Fruit fly (Drosophila melanogaster): ENCODE data around the gene His2Av.

His2Av gene

dm6 chr3R:26862848-26863448, 3.8 kb upstream of the His2Av start, which contains the start of the genes Lerp and IntS12 (continued):
- TF ChIP-seq CG14050 (GFP tag; IDR thresholded peaks at IDR 0.05): no peak
- peak; percentile 36 for TF ChIP-seq nmo (GFP tag; optimal IDR thresholded peaks at IDR 0.05)
- TF ChIP-seq sug (tag; optimal IDR thresholded peaks at IDR 0.05): peak; percentile 12

dm6 chr3R:26867457-26868044, 822 bp downstream of the His2Av start:
- TF ChIP-seq HLH4C (GFP tag; IDR thresholded peaks at IDR 0.05; ENCODE audit: partially characterized antibody) (no peak), Dp (GFP tag; optimal IDR thresholded peaks at IDR 0.05) (peak; percentile 71), Side (GFP tag; optimal IDR thresholded peaks at IDR 0.05) (peak; percentile 30), maf-S (GFP tag; optimal IDR thresholded peaks at IDR 0.05) (no peak), Drgx (GFP tag; IDR thresholded peaks at IDR 0.05) (0 out of 2 replicates have a peak, but pooled peaks have one; percentile 9), HHEX (GFP tag; optimal IDR thresholded peaks at IDR 0.05) (peak; percentile 36), wdn (GFP tag; IDR thresholded peaks at IDR 0.05) (no peak), Atf6 (GFP tag; IDR thresholded peaks at IDR 0.05) (0 out of 2 replicates have a peak, but pooled peaks have one; percentile 35), CG7372 (GFP tag; IDR thresholded peaks at IDR 0.05) (no peak), ci (GFP tag; IDR thresholded peaks at IDR 0.05) (peak; percentile 49; the same call in 1 of the 3 replicates), CG11504 (tag; optimal IDR thresholded peaks at IDR 0.05) (no peak), HmgZ (tag; optimal IDR thresholded peaks at IDR 0.05) (no peak), CG17829 (tag; optimal IDR thresholded peaks at IDR 0.05) (peak; percentile 16), CG5953 (GFP tag; IDR thresholded peaks at IDR 0.05) (peak; percentile 42; the same call in 1 of the 2 replicates), Xbp1 (GFP tag; optimal IDR thresholded peaks at IDR 0.05) (no peak), stc (GFP tag; IDR thresholded peaks at IDR 0.05) (peak; percentile 46; the same call in 1 of the 2 replicates), E2f2 (GFP tag; IDR thresholded peaks at IDR 0.05) (peak; percentile 61), caup (GFP tag; optimal IDR thresholded peaks at IDR 0.05; ENCODE audit: severe bottlenecking) (no peak), CG4707 (GFP tag; optimal IDR thresholded peaks at IDR 0.05) (no peak), seq (GFP tag; IDR thresholded peaks at IDR 0.05) (peak; percentile 37; the same call in 1 of the 2 replicates), Mes4 (GFP tag; optimal IDR thresholded peaks at IDR 0.05) (peak; percentile 23), CG6813 (GFP tag; optimal IDR thresholded peaks at IDR 0.05) (no peak), CG10366 (GFP tag; IDR thresholded peaks at IDR 0.05) (peak; percentile 79), CG12744 (GFP tag; optimal IDR thresholded peaks at IDR 0.05) (no peak), Asciz (GFP tag; optimal IDR thresholded peaks at IDR 0.05) (no peak), Med (GFP tag) (peak; percentile 87), CG4820 (GFP tag; optimal IDR thresholded peaks at IDR 0.05) (no peak), chinmo (GFP tag; IDR thresholded peaks at IDR 0.05; ENCODE audit: partially characterized antibody) (0 out of 4 replicates have a peak, but pooled peaks have one; percentile 5), CG15514 (GFP tag; optimal IDR thresholded peaks at IDR 0.05) (no peak), abd-A (tag; optimal IDR thresholded peaks at IDR 0.05) (no peak), unpg (GFP tag; optimal IDR thresholded peaks at IDR 0.05) (no peak), Stat92E (GFP tag; optimal IDR thresholded peaks at IDR 0.05) (no peak), CG17328 (GFP tag; IDR thresholded peaks at IDR 0.05) (0 out of 2 replicates have a peak, but pooled peaks have one; percentile 26), bbx (GFP tag; IDR thresholded peaks at IDR 0.05; ENCODE audit: partially characterized antibody) (no peak), Hr78 (GFP tag; optimal IDR thresholded peaks at IDR 0.05) (no peak), CG11560 (tag; IDR thresholded peaks at IDR 0.05) (0 out of 3 replicates have a peak, but pooled peaks have one; percentile 9), pb (GFP tag; optimal IDR thresholded peaks at IDR 0.05) (peak; percentile 29), fd64A (GFP tag; optimal IDR thresholded peaks at IDR 0.05) (peak; percentile 15), CG8290 (GFP tag; optimal IDR thresholded peaks at IDR 0.05) (no peak), CG8290 (tag; optimal IDR thresholded peaks at IDR 0.05) (peak in 1 of 2 experiments; percentile 35), nerfin-1 (tag; optimal IDR thresholded peaks at IDR 0.05) (peak; percentile 69), sens (GFP tag) (peak; percentile 79), CG32532 (GFP tag; IDR thresholded peaks at IDR 0.05) (peak; percentile 16; the same call in 1 of the 2 replicates)
